ENCODE assay signal across 2 fruit fly cellular contexts in genomic region chr2L:18561522-18562119, dm6.
TF ChIP-seq lines count a peak whose summit lies in the region.

No protein-coding gene starts in this region.

TF ChIP-seq in whole organism, embryonic, 481 proteins besides CTCF, POLR2A, EP300 and RAD21 (continued from another document):
- TF ChIP-seq CG11696 (GFP tag; IDR thresholded peaks at IDR 0.05; lab: Robert Waterston, UW) (no peak), HmgZ (tag; optimal IDR thresholded peaks at IDR 0.05; lab: Kevin White, UChicago) (peak; percentile 45), sug (tag; optimal IDR thresholded peaks at IDR 0.05; lab: Kevin White, UChicago) (peak; percentile 40), CG2199 (GFP tag; IDR thresholded peaks at IDR 0.05; lab: Robert Waterston, UW) (peak; percentile 52; the same call in 1 of the 3 replicates), z (GFP tag; IDR thresholded peaks at IDR 0.05; lab: Robert Waterston, UW) (peak; percentile 82), lab (GFP tag; optimal IDR thresholded peaks at IDR 0.05; lab: Kevin White, UChicago) (peak; percentile 41), nau (GFP tag; optimal IDR thresholded peaks at IDR 0.05; lab: Kevin White, UChicago) (peak; percentile 8), kah (GFP tag; optimal IDR thresholded peaks at IDR 0.05; lab: Kevin White, UChicago) (peak; percentile 8), CG7357 (GFP tag; IDR thresholded peaks at IDR 0.05; lab: Robert Waterston, UW) (no peak), HLHmδ (GFP tag; optimal IDR thresholded peaks at IDR 0.05; lab: Kevin White, UChicago) (peak; percentile 58), lov (optimal IDR thresholded peaks at IDR 0.05; lab: Kevin White, UChicago) (no peak), lov (GFP tag; IDR thresholded peaks at IDR 0.05; lab: Robert Waterston, UW) (0 out of 3 replicates have a peak, but pooled peaks have one; percentile 26), Pdp1 (GFP tag; optimal IDR thresholded peaks at IDR 0.05; lab: Kevin White, UChicago) (no peak), Dip2 (GFP tag; IDR thresholded peaks at IDR 0.05; lab: Robert Waterston, UW) (no peak), maf-S (GFP tag; optimal IDR thresholded peaks at IDR 0.05; lab: Kevin White, UChicago) (no peak), zf30C (GFP tag; optimal IDR thresholded peaks at IDR 0.05; lab: Kevin White, UChicago) (no peak), NFAT (GFP tag; IDR thresholded peaks at IDR 0.05; lab: Robert Waterston, UW) (peak; percentile 45; the same call in 1 of the 2 replicates), Med (GFP tag; lab: Kevin White, UChicago) (peak; percentile 12), sens (GFP tag; lab: Kevin White, UChicago) (peak; percentile 51), caup (GFP tag; optimal IDR thresholded peaks at IDR 0.05; lab: Kevin White, UChicago; ENCODE audit: severe bottlenecking) (peak; percentile 5), CG18599 (GFP tag; optimal IDR thresholded peaks at IDR 0.05; lab: Kevin White, UChicago) (peak; percentile 11), Ptx1 (GFP tag; IDR thresholded peaks at IDR 0.05; lab: Robert Waterston, UW) (peak; percentile 42; the same call in 1 of the 2 replicates), CG12769 (tag; optimal IDR thresholded peaks at IDR 0.05; lab: Kevin White, UChicago) (peak; percentile 36), mirr (GFP tag; optimal IDR thresholded peaks at IDR 0.05; lab: Kevin White, UChicago) (peak; percentile 86), Trl (optimal IDR thresholded peaks at IDR 0.05; lab: Kevin White, UChicago) (peak; percentile 12 to 24), Trl (GFP tag; optimal IDR thresholded peaks at IDR 0.05; lab: Kevin White, UChicago) (no peak)

TF ChIP-seq in whole organism, wandering third instar larva, 38 proteins besides CTCF, POLR2A, EP300 and RAD21 (continued from another document):
- TF ChIP-seq pan (optimal IDR thresholded peaks at IDR 0.05; lab: Kevin White, UChicago) = no peak
- TF ChIP-seq rgr (GFP tag; optimal IDR thresholded peaks at IDR 0.05; lab: Kevin White, UChicago) = peak; percentile 4
- TF ChIP-seq dsf (GFP tag; optimal IDR thresholded peaks at IDR 0.05; lab: Kevin White, UChicago; ENCODE audit: borderline replicate concordance) = no peak
